Worm (Caenorhabditis elegans) whole organism, L2 larva: ENCODE results near the gene F31E8.4.
A peak's percentile ranks its signal among the peaks of the same experiment; 100 is the strongest.

ENCODE experiments used
- C34F6.9 ChIP-seq: fragments of 150-350 bp; optimal IDR thresholded peaks from 2 replicates; lab custom pipeline; 2014; ENCODE audit warnings: missing biosample characterization, missing genetic modification characterization
- F13H6.1 ChIP-seq: sonication (generic microtip); optimal IDR thresholded peaks from 2 replicates; lab custom pipeline; 2016; ENCODE audit warnings: missing genetic modification characterization, missing compliant biosample characterization
- R02D3.7 ChIP-seq: fragments of 150-350 bp; optimal IDR thresholded peaks from 2 replicates; lab custom pipeline; 2014; ENCODE audit warnings: missing biosample characterization, missing genetic modification characterization
- Y55F3AM.14 ChIP-seq: fragments of 200-800 bp; sonication (Bioruptor generic); optimal IDR thresholded peaks from 2 replicates; lab custom pipeline; 2018; ENCODE audit warnings: mild to moderate bottlenecking, missing genetic modification characterization, missing compliant biosample characterization
- ZK546.5 ChIP-seq: sonication (generic microtip); optimal IDR thresholded peaks from 2 replicates; lab custom pipeline; 2017; ENCODE audit warnings: missing biosample characterization, missing genetic modification characterization
- alr-1 ChIP-seq: fragments of 150-350 bp; optimal IDR thresholded peaks from 2 replicates; lab custom pipeline; 2014; ENCODE audit warnings: missing biosample characterization, missing genetic modification characterization
- aly-2 ChIP-seq: fragments of 150-350 bp; optimal IDR thresholded peaks from 2 replicates; lab custom pipeline; 2014; ENCODE audit warnings: missing biosample characterization, missing genetic modification characterization
- ama-1 ChIP-seq: fragments of 150-350 bp; optimal IDR thresholded peaks from 2 replicates; lab custom pipeline; 2018; ENCODE audit warnings: inconsistent platforms
- blmp-1 ChIP-seq: sonication (generic microtip); optimal IDR thresholded peaks from 2 replicates; lab custom pipeline; 2017; ENCODE audit warnings: missing genetic modification characterization, mild to moderate bottlenecking, missing compliant biosample characterization, antibody characterized with exemption, moderate library complexity; ENCODE audit not compliant: insufficient read depth
- ceh-16 ChIP-seq: fragments of 150-350 bp; optimal IDR thresholded peaks from 2 replicates; lab custom pipeline; 2014; ENCODE audit warnings: missing biosample characterization, missing genetic modification characterization
- ceh-82 ChIP-seq: fragments of 150-350 bp; optimal IDR thresholded peaks from 2 replicates; lab custom pipeline; 2014; ENCODE audit warnings: missing biosample characterization, missing genetic modification characterization
- crh-2 ChIP-seq: sonication (generic microtip); optimal IDR thresholded peaks from 2 replicates; lab custom pipeline; 2017; ENCODE audit warnings: missing biosample characterization, missing genetic modification characterization
- dmd-4 ChIP-seq: sonication (generic microtip); optimal IDR thresholded peaks from 2 replicates; lab custom pipeline; 2017; ENCODE audit warnings: missing biosample characterization, missing genetic modification characterization
- egl-27 ChIP-seq: sonication (generic microtip); optimal IDR thresholded peaks from 3 replicates; lab custom pipeline; 2017; ENCODE audit warnings: missing biosample characterization, missing genetic modification reagents, missing genetic modification characterization
- elt-1 ChIP-seq: fragments of 150-350 bp; optimal IDR thresholded peaks from 2 replicates; lab custom pipeline; 2014; ENCODE audit warnings: missing biosample characterization, missing genetic modification characterization
- elt-3 ChIP-seq: sonication (generic microtip); optimal IDR thresholded peaks from 2 replicates; lab custom pipeline; 2017; ENCODE audit warnings: missing biosample characterization, missing genetic modification characterization
- fos-1 ChIP-seq: fragments of 150-350 bp; optimal IDR thresholded peaks from 2 replicates; lab custom pipeline; 2014; ENCODE audit warnings: missing biosample characterization, missing genetic modification characterization
- gmeb-1 ChIP-seq: fragments of 150-350 bp; optimal IDR thresholded peaks from 2 replicates; lab custom pipeline; 2014; ENCODE audit warnings: missing biosample characterization, missing genetic modification characterization
- lin-11 ChIP-seq: fragments of 150-350 bp; sonication (generic microtip); optimal IDR thresholded peaks from 2 replicates; lab custom pipeline; 2014; ENCODE audit warnings: missing biosample characterization, missing genetic modification characterization, inconsistent platforms, mixed read lengths
- lin-13 ChIP-seq: fragments of 150-350 bp; optimal IDR thresholded peaks from 2 replicates; lab custom pipeline; 2014; ENCODE audit warnings: missing biosample characterization, missing genetic modification reagents, missing genetic modification characterization
- lin-39 ChIP-seq: fragments of 150-350 bp; optimal IDR thresholded peaks from 2 replicates; lab custom pipeline; 2014; ENCODE audit warnings: missing biosample characterization, missing genetic modification reagents, missing genetic modification characterization
- lsy-2 ChIP-seq, 2 experiments: fragments of 150-350 bp in 1 of 2; sonication (generic microtip) in 1 of 2; optimal IDR thresholded peaks; 2 replicates each; lab custom pipeline; 2014 to 2017; ENCODE audit warnings: missing biosample characterization in 2 of 2, missing genetic modification characterization in 2 of 2
- mab-5 ChIP-seq: fragments of 150-350 bp; optimal IDR thresholded peaks from 2 replicates; lab custom pipeline; 2014; ENCODE audit warnings: missing biosample characterization, missing genetic modification characterization
- mbf-1 ChIP-seq: sonication (generic microtip); optimal IDR thresholded peaks from 2 replicates; lab custom pipeline; 2017; ENCODE audit warnings: missing biosample characterization, missing genetic modification characterization
- mdl-1 ChIP-seq, 2 experiments: fragments of 150-350 bp in 1 of 2; sonication (generic microtip) in 1 of 2; optimal IDR thresholded peaks; 2 replicates each; lab custom pipeline; 2017; ENCODE audit warnings: missing biosample characterization in 2 of 2, missing genetic modification characterization in 2 of 2
- nhr-10 ChIP-seq: sonication (generic microtip); optimal IDR thresholded peaks from 2 replicates; lab custom pipeline; 2017; ENCODE audit warnings: missing biosample characterization, missing genetic modification characterization
- nhr-11 ChIP-seq: fragments of 150-350 bp; optimal IDR thresholded peaks from 2 replicates; lab custom pipeline; 2014; ENCODE audit warnings: missing biosample characterization, missing genetic modification characterization
- nhr-12 ChIP-seq: fragments of 150-350 bp; optimal IDR thresholded peaks from 2 replicates; lab custom pipeline; 2014; ENCODE audit warnings: missing biosample characterization, missing genetic modification characterization
- nhr-129 ChIP-seq: fragments of 150-350 bp; optimal IDR thresholded peaks from 2 replicates; lab custom pipeline; 2014; ENCODE audit warnings: missing biosample characterization, missing genetic modification characterization
- nhr-21 ChIP-seq: fragments of 150-350 bp; optimal IDR thresholded peaks from 2 replicates; lab custom pipeline; 2014; ENCODE audit warnings: missing biosample characterization, missing genetic modification characterization
- nhr-23 ChIP-seq: fragments of 150-350 bp; optimal IDR thresholded peaks from 2 replicates; lab custom pipeline; 2014; ENCODE audit warnings: missing biosample characterization, missing genetic modification reagents, missing genetic modification characterization
- nhr-237 ChIP-seq: fragments of 150-350 bp; optimal IDR thresholded peaks from 2 replicates; lab custom pipeline; 2014; ENCODE audit warnings: missing biosample characterization, missing genetic modification characterization
- nhr-25 ChIP-seq: fragments of 150-350 bp; sonication (generic microtip); optimal IDR thresholded peaks from 3 replicates; lab custom pipeline; 2014; ENCODE audit warnings: missing biosample characterization, missing genetic modification characterization
- nhr-6 ChIP-seq: fragments of 150-350 bp; optimal IDR thresholded peaks from 2 replicates; lab custom pipeline; 2014; ENCODE audit warnings: missing biosample characterization, missing genetic modification characterization
- nhr-77 ChIP-seq: fragments of 150-350 bp; optimal IDR thresholded peaks from 2 replicates; lab custom pipeline; 2014; ENCODE audit warnings: missing biosample characterization, missing genetic modification characterization
- peb-1 ChIP-seq: fragments of 150-350 bp; optimal IDR thresholded peaks from 2 replicates; lab custom pipeline; 2014; ENCODE audit warnings: missing biosample characterization, missing genetic modification characterization
- sem-4 ChIP-seq: fragments of 150-350 bp; optimal IDR thresholded peaks from 2 replicates; lab custom pipeline; 2014; ENCODE audit warnings: missing biosample characterization, missing genetic modification reagents, missing genetic modification characterization
- skn-1 ChIP-seq: sonication (generic microtip); optimal IDR thresholded peaks from 2 replicates; lab custom pipeline; 2017; ENCODE audit warnings: missing biosample characterization, missing genetic modification characterization
- sma-3 ChIP-seq: sonication (generic microtip); optimal IDR thresholded peaks from 2 replicates; lab custom pipeline; 2016; ENCODE audit warnings: missing genetic modification reagents, missing genetic modification characterization, missing compliant biosample characterization
- sma-9 ChIP-seq, 2 experiments: fragments of 150-350 bp in 1 of 2; sonication (generic microtip) in 1 of 2; optimal IDR thresholded peaks; 2 replicates each; lab custom pipeline; 2014 to 2016; ENCODE audit warnings: missing genetic modification characterization in 2 of 2, mild to moderate bottlenecking in 1 of 2, missing biosample characterization in 1 of 2, missing compliant biosample characterization in 1 of 2, missing genetic modification reagents in 1 of 2, moderate library complexity in 1 of 2
- snpc-4 ChIP-seq: fragments of 150-350 bp; optimal IDR thresholded peaks from 2 replicates; lab custom pipeline; 2014; ENCODE audit warnings: missing biosample characterization, missing genetic modification characterization
- unc-39 ChIP-seq: fragments of 150-350 bp; optimal IDR thresholded peaks from 2 replicates; lab custom pipeline; 2014; ENCODE audit warnings: missing biosample characterization, missing genetic modification characterization
- unc-55 ChIP-seq: fragments of 150-350 bp; sonication (generic microtip); optimal IDR thresholded peaks from 3 replicates; lab custom pipeline; 2014; ENCODE audit warnings: missing biosample characterization, missing genetic modification reagents, missing genetic modification characterization
- unc-62 ChIP-seq: fragments of 150-350 bp; optimal IDR thresholded peaks from 2 replicates; lab custom pipeline; 2014; ENCODE audit warnings: missing biosample characterization, missing genetic modification reagents, missing genetic modification characterization
- zag-1 ChIP-seq: fragments of 150-350 bp; optimal IDR thresholded peaks from 2 replicates; lab custom pipeline; 2014; ENCODE audit warnings: missing biosample characterization, missing genetic modification characterization
- ztf-1 ChIP-seq: fragments of 200-800 bp; sonication (Bioruptor generic); conservative IDR thresholded peaks from 2 replicates; pipeline ENCODE4 v1.3.6; 2022; ENCODE audit warnings: missing genetic modification characterization, missing compliant biosample characterization
- ztf-11 ChIP-seq: sonication (generic microtip); optimal IDR thresholded peaks from 2 replicates; lab custom pipeline; 2017; ENCODE audit warnings: missing biosample characterization, missing genetic modification characterization
- ztf-4 ChIP-seq: fragments of 150-350 bp; optimal IDR thresholded peaks from 2 replicates; lab custom pipeline; 2014; ENCODE audit warnings: missing biosample characterization, missing genetic modification characterization

The F31E8.4 gene

DNA sequence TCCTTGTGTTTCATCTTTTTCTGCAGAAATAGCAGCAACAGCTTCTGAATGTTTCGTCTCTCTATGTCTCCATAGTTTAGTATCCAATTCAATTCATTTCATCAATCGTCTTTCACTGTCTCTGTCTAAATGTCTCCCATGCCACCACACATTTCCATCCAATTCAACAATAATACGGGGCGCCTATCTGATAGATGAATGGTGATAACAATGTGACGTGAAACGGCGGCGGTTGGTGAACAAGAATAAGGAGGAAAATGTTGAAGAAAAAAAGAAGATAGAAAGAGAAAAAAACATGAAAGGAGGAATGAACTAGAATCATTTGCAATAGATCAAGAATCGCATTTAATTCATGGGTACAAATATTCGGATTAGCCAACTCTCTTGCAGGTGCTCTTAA, 22.4 kb upstream of the F31E8.4 start:
- TF ChIP-seq nhr-12 (no peak), nhr-6 (tag; lab: Kevin White, UChicago) (peak; percentile 64), egl-27 (peak; percentile 78), nhr-11 (tag; lab: Kevin White, UChicago) (no peak), alr-1 (tag; lab: Kevin White, UChicago) (no peak), Y55F3AM.14 (no peak), nhr-23 (tag; lab: Kevin White, UChicago) (no peak), R02D3.7 (tag; lab: Kevin White, UChicago) (no peak), mab-5 (peak; percentile 68), nhr-25 (tag; lab: Kevin White, UChicago) (peak; percentile 78), ztf-4 (peak; percentile 41), C34F6.9 (tag; lab: Kevin White, UChicago) (no peak), blmp-1 (tag; lab: Kevin White, UChicago) (peak; percentile 81), nhr-10 (no peak), nhr-21 (tag; lab: Kevin White, UChicago) (peak; percentile 81), ztf-1 (no peak), sma-9 (GFP tag; optimal IDR thresholded peaks at IDR 0.05; lab: Kevin White, UChicago) (peak; percentile 91), sma-9 (tag; optimal IDR thresholded peaks at IDR 0.05; lab: Kevin White, UChicago) (no peak), ztf-11 (tag; lab: Kevin White, UChicago) (no peak), peb-1 (no peak), nhr-77 (tag; lab: Kevin White, UChicago) (no peak), mbf-1 (no peak), ama-1 (lab: Kevin White, UChicago) (no peak), nhr-237 (tag; lab: Kevin White, UChicago) (no peak), ceh-16 (peak; percentile 94), elt-1 (tag; lab: Kevin White, UChicago) (peak; percentile 88), lin-11 (tag; lab: Kevin White, UChicago) (no peak), fos-1 (tag; lab: Kevin White, UChicago) (peak; percentile 92), crh-2 (peak; percentile 86), lin-39 (no peak), aly-2 (tag; lab: Kevin White, UChicago) (no peak), unc-62 (GFP tag; lab: Kevin White, UChicago) (peak; percentile 48), elt-3 (tag; lab: Kevin White, UChicago) (no peak), lsy-2 (tag; optimal IDR thresholded peaks at IDR 0.05; lab: Kevin White, UChicago) (peak; percentile 3 to 59), sem-4 (tag; lab: Kevin White, UChicago) (peak; percentile 89), mdl-1 (tag; optimal IDR thresholded peaks at IDR 0.05; lab: Kevin White, UChicago) (peak; percentile 32 to 56), lin-13 (peak; percentile 20), zag-1 (tag; lab: Kevin White, UChicago) (no peak), dmd-4 (tag; lab: Kevin White, UChicago) (no peak), F13H6.1 (peak; percentile 67), unc-55 (GFP tag; lab: Kevin White, UChicago) (peak; percentile 37), unc-39 (tag; lab: Kevin White, UChicago) (no peak), skn-1 (tag; lab: Kevin White, UChicago) (no peak), gmeb-1 (tag; lab: Kevin White, UChicago) (peak; percentile 47), ceh-82 (tag; lab: Kevin White, UChicago) (no peak), ZK546.5 (no peak), nhr-129 (tag; lab: Kevin White, UChicago) (peak; percentile 58), sma-3 (peak; percentile 59), snpc-4 (tag; lab: Kevin White, UChicago) (no peak)
- TF ChIP-seq, all 48 proteins: peak for 22
